Fruit fly (Drosophila melanogaster) whole organism, embryonic: ENCODE data around the gene CG31139.

Source experiments
- Atf-2 ChIP-seq: fragments of 200-800 bp; sonication (Bioruptor generic); optimal IDR thresholded peaks from 2 replicates; lab custom pipeline; 2016; ENCODE audit warnings: missing biosample characterization, missing genetic modification characterization
- CG10147 ChIP-seq: fragments of 200-800 bp; sonication (Bioruptor generic); optimal IDR thresholded peaks from 2 replicates; lab custom pipeline; 2019; ENCODE audit warnings: missing biosample characterization, mild to moderate bottlenecking, missing genetic modification characterization, moderate library complexity
- CG10543 ChIP-seq: fragments of 200-800 bp; sonication (Bioruptor generic); optimal IDR thresholded peaks from 3 replicates; lab custom pipeline; 2017; ENCODE audit warnings: missing biosample characterization, mild to moderate bottlenecking, missing genetic modification characterization, moderate library complexity
- CG10654 ChIP-seq: fragments of 200-800 bp; sonication (Bioruptor generic); optimal IDR thresholded peaks from 2 replicates; lab custom pipeline; 2016; ENCODE audit warnings: missing biosample characterization, missing genetic modification characterization
- CG11093 ChIP-seq: fragments of 200-800 bp; sonication (Bioruptor generic); IDR thresholded peaks from 3 replicates; pipeline ENCODE4 v1.3.6; 2022; ENCODE audit warnings: missing biosample characterization, missing genetic modification characterization
- CG12299 ChIP-seq: fragments of 200-800 bp; sonication (Bioruptor generic); optimal IDR thresholded peaks from 2 replicates; lab custom pipeline; 2018; ENCODE audit warnings: missing biosample characterization, mild to moderate bottlenecking, missing genetic modification characterization
- CG12391 ChIP-seq: fragments of 200-800 bp; sonication (Bioruptor generic); optimal IDR thresholded peaks from 3 replicates; lab custom pipeline; 2018; ENCODE audit warnings: missing biosample characterization, mild to moderate bottlenecking, missing genetic modification characterization, moderate library complexity
- CG12942 ChIP-seq: fragments of 200-800 bp; sonication (Bioruptor generic); optimal IDR thresholded peaks from 3 replicates; lab custom pipeline; 2016; ENCODE audit warnings: missing biosample characterization, missing genetic modification characterization
- CG13894 ChIP-seq: fragments of 200-800 bp; sonication (Bioruptor generic); optimal IDR thresholded peaks from 3 replicates; lab custom pipeline; 2018; ENCODE audit warnings: missing biosample characterization, mild to moderate bottlenecking, missing genetic modification characterization, moderate library complexity
- CG14050 ChIP-seq: fragments of 200-800 bp; sonication (Bioruptor generic); IDR thresholded peaks from 3 replicates; pipeline ENCODE4 v1.3.6; 2022; ENCODE audit warnings: missing biosample characterization, missing genetic modification characterization
- CG14441 ChIP-seq: fragments of 200-800 bp; sonication (Bioruptor generic); IDR thresholded peaks from 2 replicates; pipeline ENCODE4 v1.3.6; 2022; ENCODE audit warnings: missing biosample characterization, missing genetic modification characterization
- CG17912 ChIP-seq: fragments of 200-800 bp; sonication (Bioruptor generic); optimal IDR thresholded peaks from 2 replicates; lab custom pipeline; 2018; ENCODE audit warnings: missing biosample characterization, mild to moderate bottlenecking, missing genetic modification characterization
- CG18262 ChIP-seq: fragments of 200-800 bp; optimal IDR thresholded peaks from 3 replicates; lab custom pipeline; 2019; ENCODE audit warnings: missing biosample characterization, mild to moderate bottlenecking, missing genetic modification characterization, moderate library complexity
- CG2116 ChIP-seq: fragments of 200-800 bp; sonication (Bioruptor generic); optimal IDR thresholded peaks from 3 replicates; lab custom pipeline; 2018; ENCODE audit warnings: missing biosample characterization, mild to moderate bottlenecking, missing genetic modification characterization
- CG3065 ChIP-seq: fragments of 200-800 bp; sonication (Bioruptor generic); optimal IDR thresholded peaks from 2 replicates; lab custom pipeline; 2016; ENCODE audit warnings: missing biosample characterization, missing genetic modification characterization
- CG43689 ChIP-seq: fragments of 200-800 bp; sonication (Bioruptor generic); IDR thresholded peaks from 2 replicates; pipeline ENCODE4 v1.3.6; 2022; ENCODE audit warnings: missing biosample characterization, missing genetic modification characterization
- CG4617 ChIP-seq: fragments of 200-800 bp; sonication (Bioruptor generic); optimal IDR thresholded peaks from 3 replicates; lab custom pipeline; 2016; ENCODE audit warnings: missing biosample characterization, missing genetic modification characterization, borderline replicate concordance
- CG6654 ChIP-seq: fragments of 200-800 bp; sonication (Bioruptor generic); optimal IDR thresholded peaks from 2 replicates; lab custom pipeline; 2017; ENCODE audit warnings: missing biosample characterization, mild to moderate bottlenecking, missing genetic modification characterization
- CG8089 ChIP-seq: fragments of 200-800 bp; sonication (Bioruptor generic); optimal IDR thresholded peaks from 3 replicates; lab custom pipeline; 2016; ENCODE audit warnings: missing biosample characterization, missing genetic modification characterization
- CG8924 ChIP-seq: fragments of 200-800 bp; optimal IDR thresholded peaks from 3 replicates; lab custom pipeline; 2019; ENCODE audit warnings: missing biosample characterization, mild to moderate bottlenecking, missing genetic modification characterization, moderate library complexity
- CG9727 ChIP-seq: fragments of 200-800 bp; sonication (Bioruptor generic); optimal IDR thresholded peaks from 3 replicates; lab custom pipeline; 2017; ENCODE audit warnings: missing biosample characterization, mild to moderate bottlenecking, missing genetic modification characterization
- D19A ChIP-seq: fragments of 200-800 bp; optimal IDR thresholded peaks from 3 replicates; lab custom pipeline; 2019; ENCODE audit warnings: missing biosample characterization, mild to moderate bottlenecking, missing genetic modification characterization, moderate library complexity
- Dek ChIP-seq: fragments of 200-800 bp; sonication (Bioruptor generic); optimal IDR thresholded peaks from 3 replicates; lab custom pipeline; 2019; ENCODE audit warnings: missing biosample characterization, mild to moderate bottlenecking, missing genetic modification characterization, moderate library complexity
- Dll ChIP-seq: fragments of 200-800 bp; sonication (Bioruptor generic); IDR thresholded peaks from 4 replicates; pipeline ENCODE4 v1.3.6; 2022; ENCODE audit warnings: missing biosample characterization, missing genetic modification characterization; ENCODE audit not compliant: partially characterized antibody
- Doc3 ChIP-seq: fragments of 200-800 bp; sonication (Bioruptor generic); IDR thresholded peaks from 3 replicates; pipeline ENCODE4 v1.3.6; 2022; ENCODE audit warnings: missing biosample characterization, missing genetic modification characterization; ENCODE audit not compliant: partially characterized antibody
- GATAe ChIP-seq: fragments of 200-800 bp; sonication (Bioruptor generic); conservative IDR thresholded peaks from 2 replicates; pipeline ENCODE4 v1.3.6; 2022; ENCODE audit warnings: missing biosample characterization, missing genetic modification characterization
- Kr ChIP-seq: fragments of 200-800 bp; sonication (Bioruptor generic); optimal IDR thresholded peaks from 2 replicates; lab custom pipeline; 2017; ENCODE audit warnings: missing biosample characterization, mild to moderate bottlenecking, missing genetic modification characterization
- MESR4 ChIP-seq: fragments of 200-800 bp; sonication (Bioruptor generic); optimal IDR thresholded peaks from 2 replicates; lab custom pipeline; 2018; ENCODE audit warnings: missing biosample characterization, mild to moderate bottlenecking, missing genetic modification characterization, moderate library complexity
- Med ChIP-seq: fragments of 200-800 bp; sonication (Bioruptor generic); peaks from one replicate; lab custom pipeline; 2016; ENCODE audit warnings: missing biosample characterization, missing genetic modification characterization, mild to moderate bottlenecking, inconsistent platforms, moderate library complexity
- Opbp ChIP-seq: fragments of 200-800 bp; sonication (Bioruptor generic); IDR thresholded peaks from 3 replicates; pipeline ENCODE4 v1.3.6; 2022; ENCODE audit warnings: missing biosample characterization, missing genetic modification characterization; ENCODE audit not compliant: partially characterized antibody
- Pdp1 ChIP-seq, 2 experiments: fragments of 200-800 bp; sonication (Bioruptor generic); optimal IDR thresholded peaks; 3 replicates each; lab custom pipeline; 2016; ENCODE audit warnings: missing biosample characterization in 2 of 2, missing genetic modification characterization in 2 of 2, mild to moderate bottlenecking in 1 of 2, moderate library complexity in 1 of 2
- Sox102F ChIP-seq: fragments of 200-800 bp; sonication (Bioruptor generic); optimal IDR thresholded peaks from 2 replicates; lab custom pipeline; 2018; ENCODE audit warnings: missing biosample characterization, mild to moderate bottlenecking, missing genetic modification characterization, moderate library complexity
- Xbp1 ChIP-seq: fragments of 200-800 bp; sonication (Bioruptor generic); optimal IDR thresholded peaks from 3 replicates; lab custom pipeline; 2016; ENCODE audit warnings: missing biosample characterization, mild to moderate bottlenecking, missing genetic modification characterization
- amos ChIP-seq: fragments of 200-800 bp; sonication (Bioruptor generic); IDR thresholded peaks from 2 replicates; pipeline ENCODE4 v1.3.6; 2022; ENCODE audit warnings: missing biosample characterization, missing genetic modification characterization; ENCODE audit not compliant: partially characterized antibody
- bsh ChIP-seq, 2 experiments: fragments of 200-800 bp; sonication (Bioruptor generic); optimal IDR thresholded peaks; 2 replicates each; lab custom pipeline; 2017 to 2018; ENCODE audit warnings: mild to moderate bottlenecking in 2 of 2, missing biosample characterization in 2 of 2, missing genetic modification characterization in 2 of 2, moderate library complexity in 1 of 2
- corto ChIP-seq: fragments of 200-800 bp; sonication (Bioruptor generic); optimal IDR thresholded peaks from 2 replicates; lab custom pipeline; 2016; ENCODE audit warnings: missing biosample characterization, mild to moderate bottlenecking, missing genetic modification characterization, moderate library complexity
- ewg ChIP-seq: fragments of 200-800 bp; sonication (Bioruptor generic); optimal IDR thresholded peaks from 3 replicates; lab custom pipeline; 2017; ENCODE audit warnings: mild to moderate bottlenecking, missing biosample characterization, missing genetic modification reagents, missing genetic modification characterization
- gcm ChIP-seq: fragments of 200-800 bp; sonication (Bioruptor generic); optimal IDR thresholded peaks from 2 replicates; lab custom pipeline; 2019; ENCODE audit warnings: missing biosample characterization, mild to moderate bottlenecking, missing genetic modification characterization, moderate library complexity
- hb ChIP-seq: fragments of 200-800 bp; sonication (Bioruptor generic); IDR thresholded peaks from 3 replicates; pipeline ENCODE4 v1.3.6; 2022; ENCODE audit warnings: missing biosample characterization, missing genetic modification characterization; ENCODE audit not compliant: partially characterized antibody
- kah ChIP-seq: fragments of 200-800 bp; sonication (Bioruptor generic); optimal IDR thresholded peaks from 2 replicates; lab custom pipeline; 2018; ENCODE audit warnings: missing biosample characterization, mild to moderate bottlenecking, missing genetic modification characterization
- org-1 ChIP-seq: fragments of 200-800 bp; sonication (Bioruptor generic); optimal IDR thresholded peaks from 2 replicates; lab custom pipeline; 2017; ENCODE audit warnings: missing biosample characterization, missing genetic modification characterization
- sna ChIP-seq: fragments of 200-800 bp; sonication (Bioruptor generic); IDR thresholded peaks from 2 replicates; pipeline ENCODE4 v1.3.6; 2022; ENCODE audit warnings: missing biosample characterization, missing genetic modification characterization; ENCODE audit not compliant: partially characterized antibody
- sug ChIP-seq: fragments of 200-800 bp; optimal IDR thresholded peaks from 2 replicates; lab custom pipeline; 2019; ENCODE audit warnings: missing biosample characterization, mild to moderate bottlenecking, missing genetic modification characterization, moderate library complexity
- vnd ChIP-seq: fragments of 200-800 bp; sonication (Bioruptor generic); IDR thresholded peaks from 3 replicates; pipeline ENCODE4 v1.3.6; 2022; ENCODE audit warnings: missing biosample characterization, missing genetic modification characterization; ENCODE audit not compliant: partially characterized antibody
- zen2 ChIP-seq: fragments of 200-800 bp; sonication (Bioruptor generic); IDR thresholded peaks from 3 replicates; pipeline ENCODE4 v1.3.6; 2022; ENCODE audit warnings: missing biosample characterization, missing genetic modification characterization; ENCODE audit not compliant: partially characterized antibody
- zfh1 ChIP-seq: fragments of 200-800 bp; sonication (Bioruptor generic); IDR thresholded peaks from 3 replicates; pipeline ENCODE4 v1.3.6; 2022; ENCODE audit warnings: missing biosample characterization, missing genetic modification characterization

The CG31139 gene

dm6 chr3R:22724149-22724973 is 24.5 kb downstream of the CG31139 start, which contains the start of gene Irp-1A (continued):
- peak; percentile 83 for TF ChIP-seq CG10147 (GFP tag; lab: Kevin White, UChicago)
- TF ChIP-seq CG43689 = no peak
- peak; percentile 65 for TF ChIP-seq CG3065
- TF ChIP-seq CG2116 (GFP tag; lab: Kevin White, UChicago) = peak; percentile 73
- TF ChIP-seq Atf-2 (GFP tag; lab: Kevin White, UChicago) = no peak
- TF ChIP-seq CG17912 (GFP tag; lab: Kevin White, UChicago) = no peak
- TF ChIP-seq Dek (tag; lab: Kevin White, UChicago) = peak; percentile 80
- TF ChIP-seq GATAe (GFP tag; lab: Robert Waterston, UW) = peak; percentile 35; the same call in 1 of the 2 replicates
- no peak for TF ChIP-seq Kr
- TF ChIP-seq CG14441 (GFP tag; lab: Robert Waterston, UW) = peak; percentile 64
- peak; percentile 78 for TF ChIP-seq sna (GFP tag; lab: Robert Waterston, UW)
- TF ChIP-seq CG6654 (GFP tag; lab: Kevin White, UChicago) = no peak
- peak; percentile 80 for TF ChIP-seq Sox102F (GFP tag; lab: Kevin White, UChicago)
- no peak for TF ChIP-seq org-1 (GFP tag; lab: Kevin White, UChicago)
- TF ChIP-seq CG8089 = no peak
- TF ChIP-seq CG10654 = peak; percentile 49
- peak; percentile 85 for TF ChIP-seq Opbp (GFP tag; lab: Robert Waterston, UW)
- TF ChIP-seq corto (GFP tag; lab: Kevin White, UChicago) = no peak
- TF ChIP-seq zfh1 (GFP tag; lab: Robert Waterston, UW) = peak; percentile 51; the same call in 1 of the 3 replicates
- peak; percentile 74; the same call in 2 of the 3 replicates for TF ChIP-seq vnd (GFP tag; lab: Robert Waterston, UW)
- TF ChIP-seq zen2 (GFP tag; lab: Robert Waterston, UW) = peak; percentile 71
- TF ChIP-seq CG18262 (tag; lab: Kevin White, UChicago) = peak; percentile 85
- TF ChIP-seq CG9727 (GFP tag; lab: Kevin White, UChicago) = peak; percentile 78
- TF ChIP-seq CG8924 (tag; lab: Kevin White, UChicago) = peak; percentile 88
- peak; percentile 19 for TF ChIP-seq ewg (GFP tag; lab: Kevin White, UChicago)
- peak; percentile 91 for TF ChIP-seq CG12391 (tag; lab: Kevin White, UChicago)
- TF ChIP-seq Pdp1 (GFP tag; optimal IDR thresholded peaks at IDR 0.05; lab: Kevin White, UChicago) = peak in 1 of 2 experiments; percentile 54
- TF ChIP-seq CG11093 (GFP tag; lab: Robert Waterston, UW) = no peak
- TF ChIP-seq CG12299 (tag; lab: Kevin White, UChicago) = peak; percentile 62
- peak; percentile 42 for TF ChIP-seq CG10543 (GFP tag; lab: Kevin White, UChicago)

dm6 chr3R:22720808-22721306 is 28.0 kb downstream of the CG31139 start, which contains the start of gene wge:
TSS of gene wge (minus strand) at chr3R:22721150.
- TF ChIP-seq CG12942 (GFP tag; lab: Kevin White, UChicago) = no peak
- TF ChIP-seq kah = no peak
- peak in 1 of 2 experiments; percentile 94 for TF ChIP-seq bsh (GFP tag; optimal IDR thresholded peaks at IDR 0.05; lab: Kevin White, UChicago)
- peak; percentile 5 for TF ChIP-seq sug (tag; lab: Kevin White, UChicago)
- no peak for TF ChIP-seq gcm
- TF ChIP-seq Dll = peak; percentile 71; the same call in 3 of the 4 replicates
- TF ChIP-seq CG2116 (GFP tag; lab: Kevin White, UChicago) = peak; percentile 71
- TF ChIP-seq CG14050 (GFP tag; lab: Robert Waterston, UW) = no peak
- no peak for TF ChIP-seq D19A (tag; lab: Kevin White, UChicago)
- TF ChIP-seq CG4617 (GFP tag; lab: Kevin White, UChicago) = peak; percentile 88
- TF ChIP-seq amos (GFP tag; lab: Robert Waterston, UW) = peak; percentile 65
- TF ChIP-seq MESR4 = peak; percentile 74
- TF ChIP-seq Xbp1 = no peak
- TF ChIP-seq CG13894 (tag; lab: Kevin White, UChicago) = no peak
- peak; percentile 67; the same call in 2 of the 3 replicates for TF ChIP-seq hb (GFP tag; lab: Robert Waterston, UW)
- peak; percentile 44; the same call in 2 of the 3 replicates for TF ChIP-seq Doc3
- peak; percentile 29 for TF ChIP-seq Med (GFP tag; lab: Kevin White, UChicago)
